Worm (Caenorhabditis elegans): Measurements from ENCODE around the gene Y53F4B.24.
A peak's percentile ranks its signal among the peaks of the same experiment; 100 is the strongest.
"Not testable (repeated sequence)": the region's sequence is repeated elsewhere in the genome, so short reads cannot be mapped to it uniquely, and the experiment has no call there.

The Y53F4B.24 gene

DNA sequence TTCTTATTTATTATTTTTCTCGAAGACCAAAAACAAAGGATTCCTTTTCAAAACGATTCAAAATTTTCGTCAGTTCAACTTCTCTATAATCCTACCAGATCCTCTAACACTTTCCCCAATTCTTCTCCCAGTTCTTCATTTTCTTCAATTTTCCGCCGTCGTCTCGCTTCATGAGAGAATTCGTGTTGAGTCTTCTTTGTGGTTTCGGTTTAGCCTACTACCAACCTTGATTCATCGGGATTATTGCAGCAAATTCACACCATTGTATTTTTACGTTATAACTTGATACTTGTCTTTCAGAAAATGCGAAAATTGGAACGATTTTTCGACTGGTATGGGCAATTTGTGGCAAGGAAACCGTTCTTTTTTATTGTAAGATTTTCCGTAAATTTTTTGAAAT lies 23.6 kb upstream of the Y53F4B.24 start, which contains the start of gene ptr-20:
ptr-20 (plus strand) TSS at position 301 of the 400 bp plus-strand sequence.
- TF ChIP-seq pha-4 (tag; optimal IDR thresholded peaks at IDR 0.05) (no peak), T07F8.4 (tag; optimal IDR thresholded peaks at IDR 0.05) (no peak), ztf-26 (tag; optimal IDR thresholded peaks at IDR 0.05) (no peak), K12H6.12 (tag; optimal IDR thresholded peaks at IDR 0.05) (no peak), lir-1 (GFP tag; conservative IDR thresholded peaks at IDR 0.05) (no peak), madf-10 (tag; optimal IDR thresholded peaks at IDR 0.05) (no peak), F57C9.4 (tag; optimal IDR thresholded peaks at IDR 0.05) (no peak), F52B5.7 (tag; optimal IDR thresholded peaks at IDR 0.05) (no peak), let-526 (GFP tag; IDR thresholded peaks at IDR 0.05) (no peak), ztf-25 (GFP tag; IDR thresholded peaks at IDR 0.05) (no peak), attf-5 (GFP tag; optimal IDR thresholded peaks at IDR 0.05) (no peak), ceh-100 (GFP tag; IDR thresholded peaks at IDR 0.05) (no peak), hrde-1 (tag; optimal IDR thresholded peaks at IDR 0.05; ENCODE audit: borderline replicate concordance) (no peak)

DNA sequence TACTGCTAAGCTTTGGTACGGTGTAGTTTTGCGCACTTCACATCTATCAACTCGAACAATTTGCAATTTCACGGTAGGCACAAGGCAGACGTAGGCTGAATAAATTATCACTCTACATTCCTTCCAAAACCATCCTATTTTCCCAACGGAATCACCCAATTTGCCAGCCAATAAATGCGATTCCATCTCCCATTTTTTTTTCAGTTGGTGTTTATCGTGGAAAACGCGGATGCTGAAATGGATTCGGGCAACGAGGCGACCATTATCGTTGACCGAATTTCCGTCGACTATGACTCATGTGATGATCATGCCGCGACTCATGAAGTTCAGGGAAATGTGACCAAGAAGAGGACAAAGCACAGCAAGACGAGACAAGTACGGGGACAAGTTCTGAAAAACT lies 14.2 kb upstream of the Y53F4B.24 start:
- TF ChIP-seq nhr-27 (tag; optimal IDR thresholded peaks at IDR 0.05) (no peak), sptf-2 (GFP tag; optimal IDR thresholded peaks at IDR 0.05) (no peak), madf-8 (GFP tag; conservative IDR thresholded peaks at IDR 0.05) (no peak), F57C9.4 (tag; optimal IDR thresholded peaks at IDR 0.05) (no peak), ceh-27 (GFP tag; optimal IDR thresholded peaks at IDR 0.05) (no peak)

DNA sequence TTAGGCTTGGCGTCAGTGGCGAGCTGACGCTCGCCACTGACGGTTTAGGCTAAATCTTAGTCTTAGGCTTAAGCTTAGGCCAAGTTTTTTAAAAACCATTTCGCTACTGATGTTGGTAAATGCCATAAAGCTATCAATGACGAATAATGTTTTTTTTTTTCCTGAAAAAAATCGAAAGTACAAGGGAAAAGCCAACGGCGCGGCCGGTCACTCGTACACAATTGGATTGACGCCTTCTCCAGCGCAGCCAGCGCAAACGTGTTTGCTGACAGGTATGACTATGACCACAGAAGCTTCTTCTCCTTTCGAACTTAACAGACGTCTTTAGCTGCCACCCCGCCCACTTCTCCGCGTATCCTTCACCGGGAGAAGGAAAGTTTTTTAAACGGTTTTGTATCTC lies 11.4 kb upstream of the Y53F4B.24 start, which contains the start of gene Y53F4B.27:
Y53F4B.27 (plus strand) TSS at position 301 of the 400 bp plus-strand sequence.
- TF ChIP-seq ceh-91 (GFP tag; IDR thresholded peaks at IDR 0.05) (no peak), cebp-2 (GFP tag; IDR thresholded peaks at IDR 0.05) (0 out of 2 replicates have a peak, but pooled peaks have one; percentile 11), egl-44 (GFP tag; IDR thresholded peaks at IDR 0.05) (no peak), attf-5 (GFP tag; optimal IDR thresholded peaks at IDR 0.05) (no peak)

DNA sequence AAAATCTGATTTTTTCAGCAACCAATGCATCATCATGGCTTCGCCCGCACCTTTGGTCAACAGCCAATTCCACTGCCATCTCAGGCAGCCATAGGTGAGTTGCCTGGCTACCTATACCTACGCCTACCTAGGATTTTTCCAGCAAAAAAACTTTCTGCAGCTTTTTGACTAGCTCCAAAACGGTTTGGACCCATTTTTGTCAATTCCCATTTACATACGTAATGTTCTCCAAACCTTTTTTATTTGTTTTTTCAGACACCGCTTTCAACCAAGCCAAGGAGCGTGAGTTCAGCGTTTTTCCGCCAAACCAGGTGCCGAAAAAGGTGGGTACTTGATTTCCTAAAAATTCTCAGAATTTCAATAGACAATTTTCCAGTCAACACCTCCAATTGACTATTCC lies 9.5 kb upstream of the Y53F4B.24 start:
- TF ChIP-seq cebp-2 (GFP tag; IDR thresholded peaks at IDR 0.05), result no peak
- no peak for TF ChIP-seq mcd-1 (GFP tag; IDR thresholded peaks at IDR 0.05)
- TF ChIP-seq nhr-179 (tag; optimal IDR thresholded peaks at IDR 0.05), result no peak
- no peak for TF ChIP-seq unc-62 (GFP tag; optimal IDR thresholded peaks at IDR 0.05)
- TF ChIP-seq Y53F4B.3 (GFP tag; IDR thresholded peaks at IDR 0.05), result no peak
- TF ChIP-seq mel-28 (tag; optimal IDR thresholded peaks at IDR 0.05; ENCODE audit: borderline replicate concordance), result no peak
- no peak for TF ChIP-seq nhr-80 (tag; optimal IDR thresholded peaks at IDR 0.05)
- no peak for TF ChIP-seq pha-4 (tag; optimal IDR thresholded peaks at IDR 0.05)

DNA sequence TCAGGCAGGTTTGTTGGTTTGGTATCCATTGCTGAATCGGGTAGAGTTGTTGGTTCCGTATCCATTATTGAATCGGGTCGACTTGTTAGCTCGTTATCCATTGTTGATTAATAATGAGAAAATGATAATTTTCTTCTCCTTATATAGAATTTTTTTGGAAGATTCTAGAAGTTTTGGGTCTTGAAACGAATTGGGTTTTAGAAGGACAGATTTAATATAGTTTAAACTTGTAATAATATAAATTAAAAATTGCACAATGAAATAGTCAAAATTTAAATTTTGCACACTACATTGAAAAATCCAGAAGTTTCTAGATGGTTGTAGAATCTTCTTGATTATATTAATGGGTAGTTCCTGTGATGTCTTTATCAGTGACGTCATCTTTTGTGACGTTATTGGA lies 6.6 kb upstream of the Y53F4B.24 start, which contains the start of gene Y53F4B.26:
Y53F4B.26 (minus strand) TSS at position 101 of the 400 bp plus-strand sequence.
- not testable (repeated sequence) for TF ChIP-seq nhr-179 (tag; optimal IDR thresholded peaks at IDR 0.05); pbrm-1 (GFP tag; IDR thresholded peaks at IDR 0.05); lin-40 (tag; optimal IDR thresholded peaks at IDR 0.05)

DNA sequence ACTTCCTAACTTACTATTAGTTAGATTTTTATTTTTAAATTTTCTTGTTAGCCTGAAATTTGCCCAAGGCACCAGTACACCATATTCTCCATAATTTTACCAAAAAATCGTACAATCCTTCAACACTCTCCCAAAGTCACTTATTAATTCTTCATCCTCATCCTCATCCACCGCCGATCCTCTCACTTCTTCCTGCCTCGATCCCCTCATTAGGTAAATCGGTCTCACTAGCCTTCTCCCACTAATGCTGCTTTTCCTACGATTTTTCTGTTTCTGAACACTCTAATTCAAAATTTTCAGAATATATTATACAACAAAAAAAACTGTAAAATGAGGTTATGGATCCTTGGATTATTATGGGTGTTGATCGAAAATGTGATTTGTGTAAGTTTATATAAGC lies 1.7 kb upstream of the Y53F4B.24 start, which contains the start of gene Y53F4B.25:
Y53F4B.25 (plus strand) TSS at position 301 of the 400 bp plus-strand sequence.
- TF ChIP-seq hlh-12 (tag; optimal IDR thresholded peaks at IDR 0.05) (no peak), B0336.3 (GFP tag; IDR thresholded peaks at IDR 0.05) (no peak), lsy-27 (tag; optimal IDR thresholded peaks at IDR 0.05; ENCODE audit: borderline replicate concordance, insufficient read depth) (no peak), snpc-4 (GFP tag; optimal IDR thresholded peaks at IDR 0.05) (no peak), snpc-4 (tag; optimal IDR thresholded peaks at IDR 0.05) (no peak), madf-3 (GFP tag; IDR thresholded peaks at IDR 0.05) (no peak), lin-40 (tag; optimal IDR thresholded peaks at IDR 0.05) (no peak), lir-1 (GFP tag; conservative IDR thresholded peaks at IDR 0.05) (no peak), ztf-6 (GFP tag; IDR thresholded peaks at IDR 0.05) (no peak), F33H1.4 (GFP tag; IDR thresholded peaks at IDR 0.05) (no peak), mes-4 (tag; optimal IDR thresholded peaks at IDR 0.05) (no peak), attf-6 (GFP tag; IDR thresholded peaks at IDR 0.05) (no peak), F22D6.2 (tag; optimal IDR thresholded peaks at IDR 0.05) (no peak), madf-10 (tag; optimal IDR thresholded peaks at IDR 0.05) (no peak), sptf-2 (GFP tag; optimal IDR thresholded peaks at IDR 0.05) (no peak)

Data from whole organism, young adult.